Worm (Caenorhabditis elegans) whole organism, midembryonic: ENCODE data around the gene F14F3.5.

ENCODE experiments used
- cog-1 ChIP-seq: sonication (generic microtip); optimal IDR thresholded peaks from 2 replicates; lab custom pipeline; 2016; ENCODE audit warnings: missing genetic modification characterization, missing compliant biosample characterization
- flt-1 ChIP-seq: fragments of 200-800 bp; sonication (Bioruptor generic); IDR thresholded peaks from 2 replicates; pipeline ENCODE4 v1.3.6; 2022; ENCODE audit warnings: missing genetic modification characterization, missing compliant biosample characterization
- med-1 ChIP-seq: sonication (generic microtip); optimal IDR thresholded peaks from 2 replicates; lab custom pipeline; 2017; ENCODE audit warnings: missing genetic modification characterization, mild to moderate bottlenecking, missing compliant biosample characterization, antibody characterized with exemption, missing genetic modification reagents; ENCODE audit not compliant: insufficient read depth

DNA sequence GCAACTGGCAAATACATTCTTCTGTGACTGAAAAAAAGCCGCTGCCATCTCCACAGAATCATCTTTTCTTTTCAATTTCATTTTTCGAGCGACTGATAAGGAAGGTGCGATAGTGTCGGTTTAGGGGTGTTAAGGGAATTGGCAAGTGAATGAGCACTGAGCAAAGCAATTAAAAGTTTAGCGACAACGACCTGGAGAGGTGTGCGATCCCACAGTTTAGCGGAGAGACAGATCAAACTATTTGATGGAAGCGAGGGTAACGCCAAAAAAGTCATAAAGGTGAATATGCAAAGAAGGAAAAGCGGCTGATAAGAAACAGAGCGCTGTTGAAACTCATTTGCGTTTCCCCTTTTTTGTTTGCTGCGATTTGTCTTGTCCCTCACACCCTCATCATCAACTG, at the start of gene F14F3.5, which contains the start of gene slcf-1:
- no peak for TF ChIP-seq flt-1
- TF ChIP-seq med-1 (GFP tag; lab: Kevin White, UChicago), result no peak
- no peak for TF ChIP-seq cog-1
